Worm (Caenorhabditis elegans) whole organism, dauer: ENCODE measurements around the gene let-805.
"Not testable (repeated sequence)": the region's sequence is repeated elsewhere in the genome, so short reads cannot be mapped to it uniquely, and the experiment has no call there.

Experiments used
- unc-62 ChIP-seq: sonication (generic microtip); optimal IDR thresholded peaks from 2 replicates; lab custom pipeline; 2017; ENCODE audit warnings: missing biosample characterization, missing genetic modification reagents, missing genetic modification characterization

Gene let-805

ce11 chrIII:2678017-2678416 lies 20.1 kb downstream of the let-805 start:
- no peak for TF ChIP-seq unc-62 (GFP tag; lab: Kevin White, UChicago)

ce11 chrIII:2679362-2679761 lies 21.5 kb downstream of the let-805 start:
- TF ChIP-seq unc-62 (GFP tag; lab: Kevin White, UChicago), result no peak

- no peak for TF ChIP-seq unc-62 (GFP tag; lab: Kevin White, UChicago)
Observed at ce11 chrIII:2681559-2681958, 23.7 kb downstream of the let-805 start.

- TF ChIP-seq unc-62 (GFP tag; lab: Kevin White, UChicago), result no peak
Observed at ce11 chrIII:2683403-2683802, 25.5 kb downstream of the let-805 start.

ce11 chrIII:2686064-2686463 lies 28.2 kb downstream of the let-805 start, which contains the start of the genes Y71H2AL.2, Y71H2AL.4 and pbo-1:
TSS of gene Y71H2AL.2 (plus strand) at chrIII:2686364.
TSS of gene Y71H2AL.4 (plus strand) at chrIII:2686408.
TSS of gene pbo-1 (minus strand) at chrIII:2686463.
- no peak for TF ChIP-seq unc-62 (GFP tag; lab: Kevin White, UChicago)

- TF ChIP-seq unc-62 (GFP tag; lab: Kevin White, UChicago), result no peak
Observed at ce11 chrIII:2686663-2687062, 28.8 kb downstream of the let-805 start.

- TF ChIP-seq unc-62 (GFP tag; lab: Kevin White, UChicago), result no peak
Observed at ce11 chrIII:2687412-2687811, 29.5 kb downstream of the let-805 start.

ce11 chrIII:2698740-2699139 lies 40.9 kb downstream of the let-805 start, which contains the start of gene slc-30A9:
TSS of gene slc-30A9 (minus strand) at chrIII:2698817.
- TF ChIP-seq unc-62 (GFP tag; lab: Kevin White, UChicago), result no peak

ce11 chrIII:2699363-2699762 lies 41.5 kb downstream of the let-805 start, which contains the start of gene cox-6B:
TSS of gene cox-6B (plus strand) at chrIII:2699663.
- not testable (repeated sequence) for TF ChIP-seq unc-62 (GFP tag; lab: Kevin White, UChicago)

ce11 chrIII:2700637-2701036 lies 42.8 kb downstream of the let-805 start, which contains the start of gene set-27:
TSS of gene set-27 (plus strand) at chrIII:2700937.
- TF ChIP-seq unc-62 (GFP tag; lab: Kevin White, UChicago), result no peak

ce11 chrIII:2710211-2710610 lies 52.3 kb downstream of the let-805 start:
- no peak for TF ChIP-seq unc-62 (GFP tag; lab: Kevin White, UChicago)

ce11 chrIII:2711527-2711926 lies 53.6 kb downstream of the let-805 start:
- no peak for TF ChIP-seq unc-62 (GFP tag; lab: Kevin White, UChicago)

ce11 chrIII:2716514-2716913 lies 58.6 kb downstream of the let-805 start, which contains the start of gene tmem-132:
TSS of gene tmem-132 (minus strand) at chrIII:2716614.
- no peak for TF ChIP-seq unc-62 (GFP tag; lab: Kevin White, UChicago)

- TF ChIP-seq unc-62 (GFP tag; lab: Kevin White, UChicago), result no peak
Observed at ce11 chrIII:2724992-2725220, 67.0 kb downstream of the let-805 start, which contains the start of gene Y71H2AM.11. TSS of gene Y71H2AM.11 (minus strand) at chrIII:2725092.

ce11 chrIII:2725221-2726203 lies 67.6 kb downstream of the let-805 start, which contains the start of gene cosa-1:
TSS of gene cosa-1 (plus strand) at chrIII:2726116.
- TF ChIP-seq unc-62 (GFP tag; lab: Kevin White, UChicago), result no peak
